Fruit fly (Drosophila melanogaster) whole organism: ENCODE measurements around the gene kra.

Experiments
- Dll ChIP-seq: fragments of >200 bp; optimal IDR thresholded peaks from 2 replicates; lab custom pipeline; 2017
- psq ChIP-seq: fragments of >200 bp; optimal IDR thresholded peaks from 2 replicates; lab custom pipeline; 2017

DNA sequence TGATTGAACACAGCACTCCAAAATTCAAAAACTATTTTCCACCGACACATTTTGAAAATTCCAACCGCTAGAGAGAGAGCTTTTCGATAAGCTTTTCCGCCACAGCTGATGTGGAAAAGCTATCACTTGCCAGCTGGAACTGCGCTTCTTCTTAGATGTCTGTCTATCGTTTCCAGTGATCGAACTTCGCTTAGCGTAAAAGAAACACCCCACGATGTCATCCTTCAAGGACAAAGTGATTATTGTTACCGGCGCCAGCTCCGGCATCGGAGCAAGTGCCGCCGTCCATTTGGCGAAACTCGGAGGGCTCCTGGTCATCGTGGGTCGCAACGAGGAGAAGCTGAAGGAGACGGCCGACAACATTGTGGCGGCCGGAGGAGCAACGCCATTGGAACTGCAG is 31.2 kb upstream of the kra start, which contains the start of gene CG31549:
- TF ChIP-seq psq (lab: Kevin White, UChicago) (no peak), Dll (no peak)
